Fruit fly (Drosophila melanogaster): ENCODE results near the gene Mcm7.

Gene Mcm7

dm6 chr3L:8912332-8912731 lies 20.9 kb downstream of the Mcm7 start, which contains the start of the genes Tsp66E and mfr (continued):
- TF ChIP-seq ewg (GFP tag; optimal IDR thresholded peaks at IDR 0.05) (peak; percentile 16), Deaf1 (tag; optimal IDR thresholded peaks at IDR 0.05) (peak; percentile 91), CG14441 (GFP tag; IDR thresholded peaks at IDR 0.05) (no peak), bab2 (GFP tag; optimal IDR thresholded peaks at IDR 0.05) (no peak), exex (tag; optimal IDR thresholded peaks at IDR 0.05) (no peak), Gug (GFP tag; IDR thresholded peaks at IDR 0.05) (0 out of 4 replicates have a peak, but pooled peaks have one; percentile 1), HLH54F (GFP tag; optimal IDR thresholded peaks at IDR 0.05) (no peak), CG14667 (GFP tag; IDR thresholded peaks at IDR 0.05) (no peak), kah (GFP tag; optimal IDR thresholded peaks at IDR 0.05) (no peak), Mes4 (GFP tag; optimal IDR thresholded peaks at IDR 0.05) (no peak), CG18011 (GFP tag; optimal IDR thresholded peaks at IDR 0.05) (no peak), Pdp1 (GFP tag; optimal IDR thresholded peaks at IDR 0.05) (no peak), dimm (GFP tag; IDR thresholded peaks at IDR 0.05) (no peak), CG10543 (GFP tag; optimal IDR thresholded peaks at IDR 0.05) (peak; percentile 64), salm (tag; optimal IDR thresholded peaks at IDR 0.05) (no peak), CG3847 (GFP tag; IDR thresholded peaks at IDR 0.05) (no peak), sc (optimal IDR thresholded peaks at IDR 0.05) (no peak), sc (GFP tag; optimal IDR thresholded peaks at IDR 0.05) (no peak), seq (GFP tag; IDR thresholded peaks at IDR 0.05) (peak; percentile 38; the same call in 1 of the 2 replicates), CG3163 (GFP tag; optimal IDR thresholded peaks at IDR 0.05) (no peak), MBD-R2 (GFP tag; IDR thresholded peaks at IDR 0.05) (no peak), CG1602 (GFP tag; optimal IDR thresholded peaks at IDR 0.05) (no peak), CG6813 (GFP tag; optimal IDR thresholded peaks at IDR 0.05) (no peak), rib (GFP tag; IDR thresholded peaks at IDR 0.05) (peak; percentile 52; the same call in 1 of the 2 replicates), Aef1 (GFP tag; IDR thresholded peaks at IDR 0.05) (no peak), Mad (GFP tag; optimal IDR thresholded peaks at IDR 0.05) (no peak), CG13424 (tag; optimal IDR thresholded peaks at IDR 0.05) (no peak), Nf-YC (tag; optimal IDR thresholded peaks at IDR 0.05) (peak; percentile 79), Nf-YB (GFP tag; optimal IDR thresholded peaks at IDR 0.05) (peak; percentile 53), CG7357 (GFP tag; IDR thresholded peaks at IDR 0.05) (no peak), CG5180 (GFP tag; optimal IDR thresholded peaks at IDR 0.05) (peak; percentile 75), dpn (GFP tag; optimal IDR thresholded peaks at IDR 0.05) (no peak), Oaz (GFP tag; IDR thresholded peaks at IDR 0.05) (no peak), Dek (tag; optimal IDR thresholded peaks at IDR 0.05) (no peak), tgo (GFP tag; IDR thresholded peaks at IDR 0.05) (no peak), CG6791 (GFP tag; IDR thresholded peaks at IDR 0.05; ENCODE audit: partially characterized antibody) (peak; percentile 26; the same call in 1 of the 3 replicates), oc (tag; optimal IDR thresholded peaks at IDR 0.05) (peak; percentile 57), crp (GFP tag; optimal IDR thresholded peaks at IDR 0.05) (no peak), CG10267 (tag; optimal IDR thresholded peaks at IDR 0.05) (no peak), nau (GFP tag; optimal IDR thresholded peaks at IDR 0.05) (no peak), CG4328 (GFP tag; optimal IDR thresholded peaks at IDR 0.05) (no peak), klu (GFP tag; IDR thresholded peaks at IDR 0.05) (no peak), al (GFP tag; IDR thresholded peaks at IDR 0.05) (no peak), kay (GFP tag; optimal IDR thresholded peaks at IDR 0.05) (no peak), CG16779 (GFP tag; IDR thresholded peaks at IDR 0.05) (peak; percentile 96), usp (GFP tag; optimal IDR thresholded peaks at IDR 0.05) (no peak), lilli (GFP tag; optimal IDR thresholded peaks at IDR 0.05) (peak; percentile 10), CG7271 (tag; optimal IDR thresholded peaks at IDR 0.05) (no peak), CG6683 (GFP tag; optimal IDR thresholded peaks at IDR 0.05) (no peak), tio (GFP tag; optimal IDR thresholded peaks at IDR 0.05) (no peak), bowl (GFP tag; IDR thresholded peaks at IDR 0.05) (0 out of 2 replicates have a peak, but pooled peaks have one; percentile 33)
